Fruit fly (Drosophila melanogaster): ENCODE results near the gene Ilp1.

- TF ChIP-seq Dif (GFP tag; optimal IDR thresholded peaks at IDR 0.05; ENCODE audit: partially characterized antibody) (no peak), Vsx2 (GFP tag; optimal IDR thresholded peaks at IDR 0.05; ENCODE audit: partially characterized antibody) (no peak), rgr (GFP tag; optimal IDR thresholded peaks at IDR 0.05) (no peak)
These were observed 1.2 kb downstream of the Ilp1 start, which contains the start of gene Ilp2 for dm6 chr3L:9799398-9799797.

All from whole organism, wandering third instar larva.